Worm (Caenorhabditis elegans) whole organism, late embryonic: ENCODE measurements around the gene gcna-1.

Experiments
- C08G9.2 ChIP-seq: sonication (generic microtip); optimal IDR thresholded peaks from 2 replicates; lab custom pipeline; 2016; ENCODE audit warnings: mild to moderate bottlenecking, missing genetic modification characterization, moderate library complexity, missing compliant biosample characterization
- K02D7.2 ChIP-seq: sonication (generic microtip); optimal IDR thresholded peaks from 2 replicates; lab custom pipeline; 2017; ENCODE audit warnings: mild to moderate bottlenecking, missing genetic modification characterization, missing compliant biosample characterization
- Y22D7AL.16 ChIP-seq: sonication (generic microtip); optimal IDR thresholded peaks from 2 replicates; lab custom pipeline; 2016; ENCODE audit warnings: missing genetic modification characterization, missing compliant biosample characterization
- ahr-1 ChIP-seq: sonication (generic microtip); optimal IDR thresholded peaks from 2 replicates; lab custom pipeline; 2016; ENCODE audit warnings: missing genetic modification characterization, missing compliant biosample characterization
- ama-1 ChIP-seq: fragments of 150-350 bp; optimal IDR thresholded peaks from 2 replicates; lab custom pipeline; 2014
- ceh-14 ChIP-seq: sonication (generic microtip); optimal IDR thresholded peaks from 2 replicates; lab custom pipeline; 2016; ENCODE audit warnings: missing genotype, missing genetic modification characterization, missing compliant biosample characterization
- ceh-18 ChIP-seq: sonication (generic microtip); optimal IDR thresholded peaks from 2 replicates; lab custom pipeline; 2016; ENCODE audit warnings: missing genetic modification characterization, missing compliant biosample characterization
- ceh-2 ChIP-seq: sonication (generic microtip); optimal IDR thresholded peaks from 2 replicates; lab custom pipeline; 2016; ENCODE audit warnings: missing genotype, missing genetic modification characterization, missing compliant biosample characterization
- ceh-31 ChIP-seq: sonication (generic microtip); optimal IDR thresholded peaks from 2 replicates; lab custom pipeline; 2016; ENCODE audit warnings: missing genetic modification characterization, missing compliant biosample characterization
- ceh-9 ChIP-seq: sonication (generic microtip); optimal IDR thresholded peaks from 2 replicates; lab custom pipeline; 2016; ENCODE audit warnings: mild to moderate bottlenecking, missing genetic modification characterization, inconsistent platforms, missing compliant biosample characterization
- che-1 ChIP-seq: sonication (generic microtip); optimal IDR thresholded peaks from 2 replicates; lab custom pipeline; 2016; ENCODE audit warnings: mild to moderate bottlenecking, missing genetic modification characterization, missing compliant biosample characterization
- dmd-4 ChIP-seq: sonication (generic microtip); optimal IDR thresholded peaks from 2 replicates; lab custom pipeline; 2016; ENCODE audit warnings: borderline replicate concordance, missing genetic modification characterization, missing compliant biosample characterization
- ets-4 ChIP-seq: sonication (generic microtip); optimal IDR thresholded peaks from 2 replicates; lab custom pipeline; 2016; ENCODE audit warnings: missing genetic modification characterization, missing compliant biosample characterization
- fax-1 ChIP-seq: sonication (generic microtip); optimal IDR thresholded peaks from 2 replicates; lab custom pipeline; 2016; ENCODE audit warnings: missing genotype, missing genetic modification characterization, missing compliant biosample characterization
- fkh-6 ChIP-seq: sonication (generic microtip); optimal IDR thresholded peaks from 2 replicates; lab custom pipeline; 2016; ENCODE audit warnings: missing genetic modification characterization, missing compliant biosample characterization
- gmeb-2 ChIP-seq: sonication (generic microtip); optimal IDR thresholded peaks from 2 replicates; lab custom pipeline; 2016; ENCODE audit warnings: missing genetic modification characterization, inconsistent platforms, missing compliant biosample characterization
- hlh-13 ChIP-seq: fragments of 200-800 bp; sonication (Bioruptor generic); optimal IDR thresholded peaks from 2 replicates; lab custom pipeline; 2018; ENCODE audit warnings: mild to moderate bottlenecking, missing genetic modification characterization, missing compliant biosample characterization
- hlh-15 ChIP-seq: sonication (generic microtip); optimal IDR thresholded peaks from 2 replicates; lab custom pipeline; 2016; ENCODE audit warnings: missing genetic modification characterization, missing compliant biosample characterization
- hlh-30 ChIP-seq: sonication (generic microtip); optimal IDR thresholded peaks from 2 replicates; lab custom pipeline; 2017; ENCODE audit warnings: antibody characterized with exemption, missing genetic modification characterization, missing compliant biosample characterization; ENCODE audit not compliant: insufficient read depth
- hlh-6 ChIP-seq: sonication (generic microtip); optimal IDR thresholded peaks from 2 replicates; lab custom pipeline; 2016; ENCODE audit warnings: missing genotype, missing genetic modification characterization, missing compliant biosample characterization
- hlh-8 ChIP-seq: sonication (generic microtip); optimal IDR thresholded peaks from 2 replicates; lab custom pipeline; 2016; ENCODE audit warnings: missing genotype, missing genetic modification characterization, missing compliant biosample characterization
- madf-2 ChIP-seq: sonication (generic microtip); optimal IDR thresholded peaks from 2 replicates; lab custom pipeline; 2017; ENCODE audit warnings: missing genetic modification characterization, missing compliant biosample characterization
- npax-4 ChIP-seq: sonication (generic microtip); optimal IDR thresholded peaks from 2 replicates; lab custom pipeline; 2016; ENCODE audit warnings: missing genetic modification characterization, missing compliant biosample characterization
- pag-3 ChIP-seq: sonication (generic microtip); optimal IDR thresholded peaks from 2 replicates; lab custom pipeline; 2016; ENCODE audit warnings: missing compliant biosample characterization, missing genetic modification characterization, borderline replicate concordance
- pha-4 ChIP-seq: fragments of 150-350 bp; optimal IDR thresholded peaks from 2 replicates; lab custom pipeline; 2018; ENCODE audit warnings: missing biosample characterization, missing genetic modification reagents, missing genetic modification characterization
- pqm-1 ChIP-seq: sonication (generic microtip); optimal IDR thresholded peaks from 2 replicates; lab custom pipeline; 2016; ENCODE audit warnings: missing genetic modification characterization, missing compliant biosample characterization
- sdc-2 ChIP-seq: sonication (generic microtip); optimal IDR thresholded peaks from 2 replicates; lab custom pipeline; 2016; ENCODE audit warnings: missing genotype, missing genetic modification characterization, missing compliant biosample characterization
- tbx-7 ChIP-seq: sonication (generic microtip); optimal IDR thresholded peaks from 2 replicates; lab custom pipeline; 2016; ENCODE audit warnings: missing genotype, missing genetic modification characterization, missing compliant biosample characterization
- ttx-3 ChIP-seq: sonication (generic microtip); optimal IDR thresholded peaks from 2 replicates; lab custom pipeline; 2016; ENCODE audit warnings: missing genetic modification reagents, missing genetic modification characterization, missing compliant biosample characterization
- unc-3 ChIP-seq, 2 experiments: fragments of 200-800 bp in 1 of 2; sonication (Bioruptor generic) in 1 of 2; sonication (generic microtip) in 1 of 2; conservative IDR thresholded peaks in 1 of 2; optimal IDR thresholded peaks in 1 of 2; 2 replicates each; pipeline versions ENCODE4 v1.3.6 to Lab custom; 2016 to 2022; ENCODE audit warnings: missing compliant biosample characterization in 2 of 2, missing genetic modification characterization in 2 of 2, missing genetic modification reagents in 1 of 2
- unc-42 ChIP-seq: sonication (generic microtip); optimal IDR thresholded peaks from 2 replicates; lab custom pipeline; 2016; ENCODE audit warnings: missing genotype, missing genetic modification characterization, missing compliant biosample characterization
- unc-55 ChIP-seq: sonication (generic microtip); optimal IDR thresholded peaks from 2 replicates; lab custom pipeline; 2017; ENCODE audit warnings: missing biosample characterization, missing genetic modification reagents, missing genetic modification characterization

Gene gcna-1

ce11 chrIII:6002024-6002423 lies 6.9 kb downstream of the gcna-1 start:
- no peak for TF ChIP-seq C08G9.2 (tag; lab: Kevin White, UChicago)

- TF ChIP-seq dmd-4 (tag; lab: Kevin White, UChicago) (no peak), madf-2 (tag; lab: Kevin White, UChicago) (no peak), unc-42 (tag; lab: Kevin White, UChicago) (peak; percentile 36), hlh-30 (tag; lab: Kevin White, UChicago) (no peak), tbx-7 (no peak), pag-3 (tag; lab: Kevin White, UChicago) (no peak)
Measured at ce11 chrIII:5999629-6000028, 9.3 kb downstream of the gcna-1 start.

- no peak for TF ChIP-seq hlh-8 (tag; lab: Kevin White, UChicago)
- TF ChIP-seq ceh-14 (tag; lab: Kevin White, UChicago) = no peak
- no peak for TF ChIP-seq ets-4
- peak; percentile 33 for TF ChIP-seq unc-42 (tag; lab: Kevin White, UChicago)
Measured at ce11 chrIII:5998640-5999039, 10.2 kb downstream of the gcna-1 start.

ce11 chrIII:5992913-5993312 lies 16.0 kb downstream of the gcna-1 start, which contains the start of gene T04C9.1:
TSS of gene T04C9.1 (plus strand) at chrIII:5993213.
- TF ChIP-seq pha-4 (tag; lab: Kevin White, UChicago) (no peak), ceh-2 (tag; lab: Kevin White, UChicago) (no peak), ceh-9 (no peak), ahr-1 (no peak)
- TF ChIP-seq, all 69 proteins: peak for 0

ce11 chrIII:5992043-5992442 lies 16.8 kb downstream of the gcna-1 start:
- TF ChIP-seq madf-2 (tag; lab: Kevin White, UChicago) (no peak), tbx-7 (no peak), unc-42 (tag; lab: Kevin White, UChicago) (peak; percentile 98), dmd-4 (tag; lab: Kevin White, UChicago) (no peak), hlh-6 (tag; lab: Kevin White, UChicago) (no peak), K02D7.2 (tag; lab: Kevin White, UChicago) (no peak), hlh-8 (tag; lab: Kevin White, UChicago) (no peak), hlh-15 (tag; lab: Kevin White, UChicago) (no peak)
- TF ChIP-seq, all 69 proteins: peak for 1

- no peak for TF ChIP-seq pha-4 (tag; lab: Kevin White, UChicago)
- no peak for TF ChIP-seq Y22D7AL.16 (tag; lab: Kevin White, UChicago)
- no peak for TF ChIP-seq pqm-1 (tag; lab: Kevin White, UChicago)
- peak; percentile 51 for TF ChIP-seq unc-42 (tag; lab: Kevin White, UChicago)
- no peak for TF ChIP-seq npax-4 (tag; lab: Kevin White, UChicago)
- TF ChIP-seq hlh-6 (tag; lab: Kevin White, UChicago) = no peak
- TF ChIP-seq hlh-8 (tag; lab: Kevin White, UChicago) = no peak
- no peak for TF ChIP-seq hlh-13 (GFP tag; lab: Kevin White, UChicago)
- TF ChIP-seq unc-55 = peak; percentile 47
- TF ChIP-seq, all 69 proteins: peak for 2
Measured at ce11 chrIII:5991142-5991930, 17.5 kb downstream of the gcna-1 start, which contains the start of gene T04C9.2. TSS of gene T04C9.2 (plus strand) at chrIII:5991880.

- TF ChIP-seq ceh-31 = no peak
- no peak for TF ChIP-seq pqm-1 (tag; lab: Kevin White, UChicago)
- no peak for TF ChIP-seq che-1 (tag; lab: Kevin White, UChicago)
- TF ChIP-seq fkh-6 (tag; lab: Kevin White, UChicago) = no peak
- no peak for TF ChIP-seq sdc-2
- no peak for TF ChIP-seq ceh-2 (tag; lab: Kevin White, UChicago)
- no peak for TF ChIP-seq gmeb-2
- TF ChIP-seq ama-1 (lab: Kevin White, UChicago) = no peak
- TF ChIP-seq ttx-3 = no peak
- TF ChIP-seq fax-1 (tag; lab: Kevin White, UChicago) = no peak
- TF ChIP-seq tbx-7 = no peak
- TF ChIP-seq madf-2 (tag; lab: Kevin White, UChicago) = no peak
- TF ChIP-seq unc-3 (GFP tag; conservative IDR thresholded peaks at IDR 0.05; lab: Robert Waterston, UW) = no peak
- TF ChIP-seq unc-3 (tag; optimal IDR thresholded peaks at IDR 0.05; lab: Kevin White, UChicago) = no peak
- TF ChIP-seq ceh-18 (tag; lab: Kevin White, UChicago) = no peak
- TF ChIP-seq, all 69 proteins: peak for 0
Measured at ce11 chrIII:5990090-5990489, 18.8 kb downstream of the gcna-1 start.
